Fruit fly (Drosophila melanogaster) whole organism, embryonic: ENCODE results near the gene lectin-37Da.
A peak's percentile ranks its signal among the peaks of the same experiment; 100 is the strongest.

Source experiments
- Ada2b ChIP-seq: fragments of 200-800 bp; sonication (Bioruptor generic); IDR thresholded peaks from 2 replicates; pipeline ENCODE4 v1.3.6; 2022; ENCODE audit warnings: missing biosample characterization, missing genetic modification characterization
- BtbVII ChIP-seq: fragments of 200-800 bp; sonication (Bioruptor generic); optimal IDR thresholded peaks from 3 replicates; lab custom pipeline; 2017; ENCODE audit warnings: missing biosample characterization, mild to moderate bottlenecking, missing genetic modification characterization
- CG10274 ChIP-seq: fragments of 200-800 bp; sonication (Bioruptor generic); optimal IDR thresholded peaks from 3 replicates; lab custom pipeline; 2017; ENCODE audit warnings: missing biosample characterization, mild to moderate bottlenecking, missing genetic modification characterization
- CG10654 ChIP-seq: fragments of 200-800 bp; sonication (Bioruptor generic); optimal IDR thresholded peaks from 2 replicates; lab custom pipeline; 2016; ENCODE audit warnings: missing biosample characterization, missing genetic modification characterization
- CG13624 ChIP-seq: fragments of 200-800 bp; sonication (Bioruptor generic); optimal IDR thresholded peaks from 2 replicates; lab custom pipeline; 2016; ENCODE audit warnings: missing biosample characterization, missing genetic modification characterization
- CG14965 ChIP-seq: fragments of 200-800 bp; sonication (Bioruptor generic); optimal IDR thresholded peaks from 2 replicates; lab custom pipeline; 2016; ENCODE audit warnings: missing biosample characterization, missing genetic modification characterization, borderline replicate concordance
- CG1529 ChIP-seq: fragments of 200-800 bp; sonication (Bioruptor generic); optimal IDR thresholded peaks from 3 replicates; lab custom pipeline; 2018; ENCODE audit warnings: missing biosample characterization, missing genetic modification characterization
- CG1603 ChIP-seq: fragments of 200-800 bp; sonication (Bioruptor generic); optimal IDR thresholded peaks from 2 replicates; lab custom pipeline; 2019; ENCODE audit warnings: missing biosample characterization, mild to moderate bottlenecking, missing genetic modification characterization, moderate library complexity
- CG16779 ChIP-seq: fragments of 200-800 bp; sonication (Bioruptor generic); IDR thresholded peaks from 2 replicates; pipeline ENCODE4 v1.3.6; 2022; ENCODE audit warnings: missing biosample characterization, missing genetic modification characterization
- CG30020 ChIP-seq: fragments of 200-800 bp; optimal IDR thresholded peaks from 2 replicates; lab custom pipeline; 2019; ENCODE audit warnings: missing biosample characterization, mild to moderate bottlenecking, missing genetic modification characterization, moderate library complexity
- CG30431 ChIP-seq: fragments of 200-800 bp; sonication (Bioruptor generic); optimal IDR thresholded peaks from 2 replicates; lab custom pipeline; 2017; ENCODE audit warnings: missing biosample characterization, missing genetic modification characterization
- CG34224 ChIP-seq: fragments of 200-800 bp; sonication (Bioruptor generic); IDR thresholded peaks from 3 replicates; pipeline ENCODE4 v1.3.6; 2022; ENCODE audit warnings: missing biosample characterization, missing genetic modification characterization; ENCODE audit not compliant: partially characterized antibody
- CG34422 ChIP-seq: fragments of 200-800 bp; sonication (Bioruptor generic); IDR thresholded peaks from 3 replicates; pipeline ENCODE4 v1.3.6; 2022; ENCODE audit warnings: missing biosample characterization, missing genetic modification characterization
- CG4328 ChIP-seq: fragments of 200-800 bp; sonication (Bioruptor generic); optimal IDR thresholded peaks from 3 replicates; lab custom pipeline; 2017; ENCODE audit warnings: missing biosample characterization, missing genetic modification reagents, missing genetic modification characterization
- CG4854 ChIP-seq: fragments of 200-800 bp; sonication (Bioruptor generic); optimal IDR thresholded peaks from 2 replicates; lab custom pipeline; 2016; ENCODE audit warnings: missing biosample characterization, missing genetic modification characterization, inconsistent platforms
- CG5180 ChIP-seq: fragments of 200-800 bp; sonication (Bioruptor generic); optimal IDR thresholded peaks from 3 replicates; lab custom pipeline; 2017; ENCODE audit warnings: missing biosample characterization, missing genetic modification characterization, mild to moderate bottlenecking, moderate library complexity, missing genetic modification reagents
- CG5245 ChIP-seq: fragments of 200-800 bp; sonication (Bioruptor generic); optimal IDR thresholded peaks from 3 replicates; lab custom pipeline; 2016; ENCODE audit warnings: missing biosample characterization, missing genetic modification characterization
- CG6689 ChIP-seq: fragments of 200-800 bp; sonication (Bioruptor generic); IDR thresholded peaks from 2 replicates; pipeline ENCODE4 v1.3.6; 2022; ENCODE audit warnings: missing biosample characterization, missing genetic modification characterization
- CG9817 ChIP-seq: fragments of 200-800 bp; sonication (Bioruptor generic); optimal IDR thresholded peaks from 2 replicates; lab custom pipeline; 2018; ENCODE audit warnings: missing biosample characterization, mild to moderate bottlenecking, missing genetic modification characterization, moderate library complexity
- CHES-1-like ChIP-seq: fragments of 200-800 bp; sonication (Bioruptor generic); optimal IDR thresholded peaks from 2 replicates; lab custom pipeline; 2016; ENCODE audit warnings: missing biosample characterization, missing genetic modification characterization
- D ChIP-seq, 2 experiments: fragments of 200-800 bp in 1 of 2; fragments of >200 bp in 1 of 2; sonication (Bioruptor generic) in 1 of 2; optimal IDR thresholded peaks; 2 replicates in 1 of 2; 3 replicates in 1 of 2; lab custom pipeline; 2017; ENCODE audit warnings: mild to moderate bottlenecking in 1 of 2, missing biosample characterization in 1 of 2, missing genetic modification characterization in 1 of 2, missing genetic modification reagents in 1 of 2
- Dll ChIP-seq: fragments of 200-800 bp; sonication (Bioruptor generic); IDR thresholded peaks from 4 replicates; pipeline ENCODE4 v1.3.6; 2022; ENCODE audit warnings: missing biosample characterization, missing genetic modification characterization; ENCODE audit not compliant: partially characterized antibody
- Fer3 ChIP-seq: fragments of 200-800 bp; sonication (Bioruptor generic); optimal IDR thresholded peaks from 2 replicates; lab custom pipeline; 2018; ENCODE audit warnings: missing biosample characterization, mild to moderate bottlenecking, missing genetic modification characterization, moderate library complexity
- H2.0 ChIP-seq: fragments of 200-800 bp; sonication (Bioruptor generic); IDR thresholded peaks from 2 replicates; pipeline ENCODE4 v1.3.6; 2022; ENCODE audit warnings: missing biosample characterization, missing genetic modification characterization
- Hmr ChIP-seq: fragments of 200-800 bp; sonication (Bioruptor generic); optimal IDR thresholded peaks from 3 replicates; lab custom pipeline; 2017; ENCODE audit warnings: mild to moderate bottlenecking, missing biosample characterization, missing genetic modification reagents, missing genetic modification characterization
- Jarid2 ChIP-seq: fragments of 200-800 bp; sonication (Bioruptor generic); optimal IDR thresholded peaks from 3 replicates; lab custom pipeline; 2017; ENCODE audit warnings: mild to moderate bottlenecking, missing biosample characterization, missing genetic modification reagents, missing genetic modification characterization
- Lim3 ChIP-seq: fragments of 200-800 bp; sonication (Bioruptor generic); IDR thresholded peaks from 2 replicates; pipeline ENCODE4 v1.3.6; 2022; ENCODE audit warnings: missing biosample characterization, missing genetic modification characterization
- Poxn ChIP-seq: fragments of 200-800 bp; sonication (Bioruptor generic); IDR thresholded peaks from 2 replicates; pipeline ENCODE4 v1.3.6; 2022; ENCODE audit warnings: missing biosample characterization, missing genetic modification characterization
- Spps ChIP-seq: fragments of 200-800 bp; sonication (Bioruptor generic); optimal IDR thresholded peaks from 2 replicates; lab custom pipeline; 2018; ENCODE audit warnings: missing biosample characterization, mild to moderate bottlenecking, missing genetic modification characterization
- Sry-δ ChIP-seq: fragments of 200-800 bp; sonication (Bioruptor generic); optimal IDR thresholded peaks from 2 replicates; lab custom pipeline; 2016; ENCODE audit warnings: missing biosample characterization, missing genetic modification characterization
- TFAM ChIP-seq: fragments of 200-800 bp; sonication (Bioruptor generic); optimal IDR thresholded peaks from 2 replicates; lab custom pipeline; 2017; ENCODE audit warnings: missing biosample characterization, missing genetic modification characterization, inconsistent platforms
- ato ChIP-seq: fragments of 200-800 bp; sonication (Bioruptor generic); IDR thresholded peaks from 2 replicates; pipeline ENCODE4 v1.3.6; 2022; ENCODE audit warnings: missing biosample characterization, missing genetic modification characterization; ENCODE audit not compliant: partially characterized antibody
- bbx ChIP-seq: fragments of 200-800 bp; sonication (Bioruptor generic); IDR thresholded peaks from 2 replicates; pipeline ENCODE4 v1.3.6; 2022; ENCODE audit warnings: missing biosample characterization, missing genetic modification characterization; ENCODE audit not compliant: partially characterized antibody
- btn ChIP-seq: fragments of 200-800 bp; sonication (Bioruptor generic); optimal IDR thresholded peaks from 2 replicates; lab custom pipeline; 2016; ENCODE audit warnings: missing biosample characterization, missing genetic modification characterization
- chif ChIP-seq, 2 experiments: fragments of 200-800 bp; sonication (Bioruptor generic); optimal IDR thresholded peaks; 3 replicates each; lab custom pipeline; 2016; ENCODE audit warnings: missing biosample characterization in 2 of 2, missing genetic modification characterization in 2 of 2
- chinmo ChIP-seq: fragments of 200-800 bp; sonication (Bioruptor generic); IDR thresholded peaks from 4 replicates; pipeline ENCODE4 v1.3.6; 2022; ENCODE audit warnings: missing biosample characterization, missing genetic modification characterization; ENCODE audit not compliant: partially characterized antibody
- crc ChIP-seq: fragments of 200-800 bp; sonication (Bioruptor generic); optimal IDR thresholded peaks from 2 replicates; lab custom pipeline; 2016; ENCODE audit warnings: missing biosample characterization, missing genetic modification characterization
- ems ChIP-seq: fragments of 200-800 bp; sonication (Bioruptor generic); optimal IDR thresholded peaks from 3 replicates; lab custom pipeline; 2016; ENCODE audit warnings: missing biosample characterization, missing genetic modification characterization
- gfzf ChIP-seq: fragments of 200-800 bp; sonication (Bioruptor generic); optimal IDR thresholded peaks from 2 replicates; lab custom pipeline; 2016; ENCODE audit warnings: missing biosample characterization, mild to moderate bottlenecking, missing genetic modification characterization, moderate library complexity
- grn ChIP-seq: fragments of 200-800 bp; sonication (Bioruptor generic); optimal IDR thresholded peaks from 3 replicates; lab custom pipeline; 2017; ENCODE audit warnings: missing biosample characterization, missing genetic modification characterization
- her ChIP-seq: fragments of 200-800 bp; sonication (Bioruptor generic); optimal IDR thresholded peaks from 2 replicates; lab custom pipeline; 2016; ENCODE audit warnings: missing biosample characterization, missing genetic modification characterization
- knrl ChIP-seq: fragments of 200-800 bp; sonication (Bioruptor generic); IDR thresholded peaks from 3 replicates; pipeline ENCODE4 v1.3.6; 2022; ENCODE audit warnings: missing biosample characterization, missing genetic modification characterization; ENCODE audit not compliant: partially characterized antibody
- nom ChIP-seq: fragments of 200-800 bp; sonication (Bioruptor generic); optimal IDR thresholded peaks from 2 replicates; lab custom pipeline; 2017; ENCODE audit warnings: missing biosample characterization, missing genetic modification characterization, mild to moderate bottlenecking, moderate library complexity, missing genetic modification reagents
- ranshi ChIP-seq: fragments of 200-800 bp; sonication (Bioruptor generic); IDR thresholded peaks from 2 replicates; pipeline ENCODE4 v1.3.6; 2022; ENCODE audit warnings: missing biosample characterization, missing genetic modification characterization
- sc ChIP-seq, 3 experiments: fragments of >200 bp in 2 of 3; fragments of 200-800 bp in 1 of 3; sonication (Bioruptor generic) in 1 of 3; optimal IDR thresholded peaks; 2 replicates in 2 of 3; 3 replicates in 1 of 3; lab custom pipeline; 2017; ENCODE audit warnings: mild to moderate bottlenecking in 1 of 3, missing biosample characterization in 1 of 3, missing genetic modification characterization in 1 of 3, missing genetic modification reagents in 1 of 3
- ttk ChIP-seq: fragments of 200-800 bp; sonication (Bioruptor generic); IDR thresholded peaks from 2 replicates; pipeline ENCODE4 v2.1.2; 2022; ENCODE audit warnings: missing biosample characterization, missing genetic modification characterization

lectin-37Da gene

DNA sequence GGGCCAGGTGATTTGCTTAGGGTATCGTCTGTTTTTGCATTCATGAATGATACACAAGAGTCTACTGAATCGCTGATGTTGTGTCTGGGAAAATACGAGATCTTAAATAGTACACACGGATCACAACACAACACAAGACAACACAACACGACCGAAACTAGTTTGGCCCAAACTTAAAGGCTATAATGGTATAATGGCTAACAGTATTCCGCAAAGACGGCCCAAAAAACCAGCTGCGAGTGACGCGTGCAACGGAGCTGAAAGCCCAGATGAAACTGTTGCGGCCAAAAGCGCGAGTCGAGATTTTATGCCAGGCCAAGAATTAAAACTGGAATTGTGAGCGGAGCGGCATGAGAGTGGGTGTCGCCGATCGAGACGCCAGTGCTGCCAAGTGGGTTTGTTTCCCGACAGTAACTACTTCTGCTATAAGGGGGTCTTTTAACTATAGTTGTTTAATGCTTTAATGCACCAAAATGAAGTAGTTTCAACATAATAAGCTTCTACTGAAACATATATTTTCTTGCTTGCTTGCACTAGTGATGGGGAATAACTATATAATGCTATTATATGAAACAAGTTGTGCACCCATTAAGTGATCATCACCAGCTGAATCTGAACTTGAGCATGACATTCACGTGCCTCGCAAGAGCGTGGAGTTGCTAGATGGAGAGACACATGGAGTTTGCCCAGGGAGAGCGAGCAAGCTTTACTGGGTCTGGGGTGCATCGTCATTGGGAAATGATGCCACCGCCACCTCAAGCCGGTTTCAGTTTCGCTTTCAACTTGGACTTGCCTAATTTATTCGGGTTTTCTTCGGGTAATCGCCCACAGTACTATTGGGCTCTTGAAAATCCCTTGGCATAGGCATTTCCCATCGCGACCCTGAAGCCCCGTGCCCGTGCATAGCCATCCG, 20.8 kb downstream of the lectin-37Da start (continued):
- TF ChIP-seq ranshi (GFP tag; lab: Robert Waterston, UW), result no peak
- no peak for TF ChIP-seq Dll (GFP tag; lab: Robert Waterston, UW)
- TF ChIP-seq Poxn (GFP tag; lab: Robert Waterston, UW), result no peak
- peak; percentile 43 for TF ChIP-seq Jarid2 (GFP tag; lab: Kevin White, UChicago)
- no peak for TF ChIP-seq Ada2b (GFP tag; lab: Robert Waterston, UW)
- TF ChIP-seq CG30020 (tag; lab: Kevin White, UChicago), result no peak
- TF ChIP-seq chinmo (GFP tag; lab: Robert Waterston, UW), result peak; percentile 82; the same call in 3 of the 4 replicates
- TF ChIP-seq CHES-1-like (GFP tag; lab: Kevin White, UChicago), result no peak
- peak; percentile 17; the same call in 1 of the 3 replicates for TF ChIP-seq CG34422 (GFP tag; lab: Robert Waterston, UW)
- no peak for TF ChIP-seq Lim3
- no peak for TF ChIP-seq CG5245 (GFP tag; lab: Kevin White, UChicago)
- no peak for TF ChIP-seq gfzf (GFP tag; lab: Kevin White, UChicago)
- no peak for TF ChIP-seq chif (GFP tag; optimal IDR thresholded peaks at IDR 0.05; lab: Kevin White, UChicago)
- peak; percentile 1 for TF ChIP-seq CG1603 (tag; lab: Kevin White, UChicago)
- no peak for TF ChIP-seq CG6689
- TF ChIP-seq Fer3 (tag; lab: Kevin White, UChicago), result no peak
- no peak for TF ChIP-seq CG9817 (tag; lab: Kevin White, UChicago)
- no peak for TF ChIP-seq ato
- TF ChIP-seq CG34224 (GFP tag; lab: Robert Waterston, UW), result no peak
- 0 out of 2 replicates have a peak, but pooled peaks have one; percentile 10 for TF ChIP-seq bbx (GFP tag; lab: Robert Waterston, UW)
- no peak for TF ChIP-seq BtbVII
- no peak for TF ChIP-seq CG1529 (GFP tag; lab: Kevin White, UChicago)
- TF ChIP-seq D (optimal IDR thresholded peaks at IDR 0.05; lab: Kevin White, UChicago), result no peak
- TF ChIP-seq D (GFP tag; optimal IDR thresholded peaks at IDR 0.05; lab: Kevin White, UChicago), result no peak
- peak; percentile 92 for TF ChIP-seq CG5180 (GFP tag; lab: Kevin White, UChicago)
- TF ChIP-seq CG4854 (GFP tag; lab: Kevin White, UChicago), result no peak
- TF ChIP-seq, all 482 proteins: peak for 35

DNA sequence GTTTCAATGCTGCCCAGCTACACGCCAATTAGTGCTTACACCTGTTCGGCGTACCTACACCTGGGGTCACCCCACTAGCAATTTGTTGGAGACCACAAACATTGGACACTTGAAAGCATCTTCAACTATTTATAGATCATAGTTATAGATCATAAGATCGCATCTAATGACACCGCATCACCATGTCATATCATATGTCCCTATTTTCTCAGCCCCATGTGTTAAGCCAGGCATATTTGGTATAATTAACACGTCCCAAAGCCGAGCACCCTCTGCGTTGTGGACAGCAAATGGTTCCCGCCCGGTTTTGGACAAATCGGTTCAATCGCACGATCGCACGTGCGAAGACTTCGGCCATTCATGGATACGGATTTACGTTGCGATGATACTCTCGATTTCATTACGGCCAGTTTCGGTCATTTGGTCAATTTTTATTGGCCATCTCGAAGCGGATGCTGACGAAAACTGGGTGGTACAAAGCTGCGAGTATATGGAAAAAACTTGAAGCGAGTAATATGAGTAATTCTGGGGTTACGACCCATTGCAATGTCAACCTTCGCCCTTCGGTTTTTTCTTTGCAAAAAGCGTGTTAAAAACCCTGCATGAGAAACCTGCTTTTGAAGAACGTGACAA, 21.6 kb downstream of the lectin-37Da start:
- TF ChIP-seq her (GFP tag; lab: Kevin White, UChicago), result peak; percentile 88
- peak; percentile 91 for TF ChIP-seq H2.0 (GFP tag; lab: Robert Waterston, UW)
- no peak for TF ChIP-seq CG14965
- TF ChIP-seq CG30431 (GFP tag; lab: Kevin White, UChicago), result peak; percentile 48
- TF ChIP-seq knrl (GFP tag; lab: Robert Waterston, UW), result no peak
- TF ChIP-seq Hmr (GFP tag; lab: Kevin White, UChicago), result peak; percentile 71
- peak; percentile 77 for TF ChIP-seq ttk
- TF ChIP-seq CG10654, result peak; percentile 63
- peak; percentile 73 for TF ChIP-seq crc (GFP tag; lab: Kevin White, UChicago)
- no peak for TF ChIP-seq nom (GFP tag; lab: Kevin White, UChicago)
- TF ChIP-seq CG4328 (GFP tag; lab: Kevin White, UChicago), result peak; percentile 51
- no peak for TF ChIP-seq sc (optimal IDR thresholded peaks at IDR 0.05; lab: Kevin White, UChicago)
- TF ChIP-seq sc (GFP tag; optimal IDR thresholded peaks at IDR 0.05; lab: Kevin White, UChicago), result peak; percentile 54
- TF ChIP-seq grn (GFP tag; lab: Kevin White, UChicago), result no peak
- peak; percentile 9 for TF ChIP-seq Sry-δ (GFP tag; lab: Kevin White, UChicago)
- peak; percentile 65; the same call in 1 of the 2 replicates for TF ChIP-seq CG16779 (GFP tag; lab: Robert Waterston, UW)
- peak; percentile 49 for TF ChIP-seq ems (GFP tag; lab: Kevin White, UChicago)
- TF ChIP-seq Spps, result no peak
- peak; percentile 80 for TF ChIP-seq CG13624 (GFP tag; lab: Kevin White, UChicago)
- TF ChIP-seq TFAM, result no peak
- TF ChIP-seq CG10274, result peak; percentile 26
- peak; percentile 52 for TF ChIP-seq btn (GFP tag; lab: Kevin White, UChicago)
